Fruit fly (Drosophila melanogaster) whole organism, wandering third instar larva: ENCODE data around the gene CG5510.
A peak's percentile ranks its signal among the peaks of the same experiment; 100 is the strongest.

Source experiments
- Abd-B ChIP-seq: fragments of >200 bp; optimal IDR thresholded peaks from 2 replicates; lab custom pipeline; 2017; ENCODE audit warnings: missing biosample characterization, missing genetic modification characterization
- CG32264 ChIP-seq: fragments of 200-800 bp; sonication (Bioruptor generic); optimal IDR thresholded peaks from 2 replicates; lab custom pipeline; 2016; ENCODE audit warnings: missing biosample characterization, missing genetic modification characterization
- CG9705 ChIP-seq: fragments of 200-800 bp; sonication (Bioruptor generic); optimal IDR thresholded peaks from 2 replicates; lab custom pipeline; 2018; ENCODE audit warnings: missing biosample characterization, mild to moderate bottlenecking, missing genetic modification characterization
- CrebA ChIP-seq: fragments of 200-800 bp; sonication (Bioruptor generic); optimal IDR thresholded peaks from 2 replicates; lab custom pipeline; 2016; ENCODE audit warnings: missing biosample characterization, mild to moderate bottlenecking, missing genetic modification characterization, borderline replicate concordance
- Dfd ChIP-seq: fragments of >200 bp; optimal IDR thresholded peaks from 2 replicates; lab custom pipeline; 2017; ENCODE audit warnings: missing biosample characterization, missing genetic modification characterization
- Dif ChIP-seq: fragments of 200-275, 200-300 bp; sonication (Bioruptor generic); optimal IDR thresholded peaks from 2 replicates; lab custom pipeline; 2018; ENCODE audit warnings: missing biosample characterization, missing genetic modification characterization; ENCODE audit not compliant: partially characterized antibody
- GATAd ChIP-seq: sonication (Bioruptor generic); optimal IDR thresholded peaks from 2 replicates; lab custom pipeline; 2016; ENCODE audit warnings: missing biosample characterization, missing genetic modification characterization
- HLH106 ChIP-seq: fragments of 200-800 bp; optimal IDR thresholded peaks from 3 replicates; lab custom pipeline; 2019; ENCODE audit warnings: missing biosample characterization, mild to moderate bottlenecking, missing genetic modification characterization, moderate library complexity
- Hnf4 ChIP-seq: fragments of 200-800 bp; sonication (Bioruptor generic); optimal IDR thresholded peaks from 2 replicates; lab custom pipeline; 2016; ENCODE audit warnings: missing biosample characterization, mild to moderate bottlenecking, missing genetic modification characterization
- Hr78 ChIP-seq: fragments of >200 bp; optimal IDR thresholded peaks from 2 replicates; lab custom pipeline; 2017; ENCODE audit warnings: missing biosample characterization, missing genetic modification characterization
- Hr83 ChIP-seq: fragments of 200-300 bp; sonication (Bioruptor generic); optimal IDR thresholded peaks from 2 replicates; lab custom pipeline; 2016; ENCODE audit warnings: missing biosample characterization, mild to moderate bottlenecking, missing genetic modification characterization, moderate library complexity; ENCODE audit not compliant: poor library complexity, severe bottlenecking
- Jra ChIP-seq: sonication (Bioruptor generic); optimal IDR thresholded peaks from 2 replicates; lab custom pipeline; 2016; ENCODE audit warnings: missing biosample characterization, missing genetic modification characterization
- Mio ChIP-seq: sonication (Bioruptor generic); optimal IDR thresholded peaks from 2 replicates; lab custom pipeline; 2016; ENCODE audit warnings: missing biosample characterization, missing genetic modification characterization
- Myc ChIP-seq: fragments of >200 bp; optimal IDR thresholded peaks from 2 replicates; lab custom pipeline; 2017
- N ChIP-seq: fragments of >200 bp; optimal IDR thresholded peaks from 2 replicates; lab custom pipeline; 2018; ENCODE audit warnings: missing biosample characterization, missing external identifiers, missing genetic modification characterization
- OdsH ChIP-seq: fragments of 200-800 bp; sonication (Bioruptor generic); optimal IDR thresholded peaks from 2 replicates; lab custom pipeline; 2016; ENCODE audit warnings: missing biosample characterization, mild to moderate bottlenecking, missing genetic modification characterization
- Rel ChIP-seq, 2 experiments: fragments of 200-800 bp; sonication (Bioruptor generic) in 1 of 2; optimal IDR thresholded peaks; 2 replicates in 1 of 2; 3 replicates in 1 of 2; lab custom pipeline; 2016 to 2019; ENCODE audit warnings: mild to moderate bottlenecking in 2 of 2, missing biosample characterization in 2 of 2, missing genetic modification characterization in 2 of 2, moderate library complexity in 1 of 2
- Sp1 ChIP-seq: fragments of 200-800 bp; sonication (Bioruptor generic); optimal IDR thresholded peaks from 3 replicates; lab custom pipeline; 2019; ENCODE audit warnings: missing biosample characterization, mild to moderate bottlenecking, missing genetic modification characterization, moderate library complexity
- Vsx2 ChIP-seq: fragments of 200-300, 225-300 bp; sonication (Bioruptor generic); optimal IDR thresholded peaks from 2 replicates; lab custom pipeline; 2018; ENCODE audit warnings: missing biosample characterization, missing genetic modification characterization; ENCODE audit not compliant: partially characterized antibody
- br ChIP-seq: fragments of 200-800 bp; sonication (Bioruptor generic); optimal IDR thresholded peaks from 2 replicates; lab custom pipeline; 2016; ENCODE audit warnings: missing biosample characterization, missing genetic modification characterization
- brk ChIP-seq: fragments of 200-800 bp; sonication (Bioruptor generic); optimal IDR thresholded peaks from 2 replicates; lab custom pipeline; 2016; ENCODE audit warnings: missing biosample characterization, mild to moderate bottlenecking, missing genetic modification characterization
- dl ChIP-seq, 2 experiments: fragments of 175-275, 200-275 bp in 1 of 2; fragments of 200-275 bp in 1 of 2; sonication (Bioruptor generic); optimal IDR thresholded peaks; lab custom pipeline; 2018; ENCODE audit warnings: mild to moderate bottlenecking in 2 of 2, missing biosample characterization in 2 of 2, missing genetic modification characterization in 2 of 2, moderate library complexity in 2 of 2; ENCODE audit not compliant: partially characterized antibody in 2 of 2, insufficient read depth in 1 of 2
- dmrt93B ChIP-seq: fragments of 200-800 bp; sonication (Bioruptor generic); optimal IDR thresholded peaks from 2 replicates; lab custom pipeline; 2018; ENCODE audit warnings: missing biosample characterization, mild to moderate bottlenecking, missing genetic modification characterization
- dsf ChIP-seq: sonication (Bioruptor generic); optimal IDR thresholded peaks from 2 replicates; lab custom pipeline; 2016; ENCODE audit warnings: missing biosample characterization, missing genetic modification characterization, borderline replicate concordance
- ey ChIP-seq: fragments of 200-800 bp; sonication (Bioruptor generic); optimal IDR thresholded peaks from 2 replicates; lab custom pipeline; 2016; ENCODE audit warnings: missing biosample characterization, missing genetic modification characterization
- foxo ChIP-seq, 2 experiments: fragments of 200-800 bp; sonication (Bioruptor generic); optimal IDR thresholded peaks; 2 replicates in 1 of 2; 3 replicates in 1 of 2; lab custom pipeline; 2016 to 2017; ENCODE audit warnings: missing biosample characterization in 2 of 2, missing genetic modification characterization in 2 of 2
- fru ChIP-seq: fragments of 200-800 bp; sonication (Bioruptor generic); optimal IDR thresholded peaks from 3 replicates; lab custom pipeline; 2016; ENCODE audit warnings: missing biosample characterization, mild to moderate bottlenecking, missing genetic modification characterization
- h ChIP-seq: fragments of 200-800 bp; sonication (Bioruptor generic); optimal IDR thresholded peaks from 3 replicates; lab custom pipeline; 2016; ENCODE audit warnings: missing biosample characterization, mild to moderate bottlenecking, missing genetic modification characterization
- jim ChIP-seq: fragments of 175-275, 200-325 bp; sonication (Bioruptor generic); optimal IDR thresholded peaks from 2 replicates; lab custom pipeline; 2016; ENCODE audit warnings: missing biosample characterization, mild to moderate bottlenecking, missing genetic modification characterization
- lola ChIP-seq: fragments of >200 bp; optimal IDR thresholded peaks from 2 replicates; lab custom pipeline; 2017; ENCODE audit warnings: missing biosample characterization, missing genetic modification characterization
- pan ChIP-seq: fragments of >200 bp; optimal IDR thresholded peaks from 2 replicates; lab custom pipeline; 2017
- psq ChIP-seq: fragments of 200-800 bp; sonication (Bioruptor generic); optimal IDR thresholded peaks from 3 replicates; lab custom pipeline; 2017; ENCODE audit warnings: missing biosample characterization, mild to moderate bottlenecking, missing genetic modification characterization, moderate library complexity
- rgr ChIP-seq: fragments of 200-800 bp; sonication (Bioruptor generic); optimal IDR thresholded peaks from 3 replicates; lab custom pipeline; 2016; ENCODE audit warnings: missing biosample characterization, mild to moderate bottlenecking, missing genetic modification characterization
- sage ChIP-seq: fragments of 200-800 bp; sonication (Bioruptor generic); optimal IDR thresholded peaks from 2 replicates; lab custom pipeline; 2016; ENCODE audit warnings: missing biosample characterization, mild to moderate bottlenecking, missing genetic modification characterization
- sv ChIP-seq: fragments of 200-800 bp; sonication (Bioruptor generic); optimal IDR thresholded peaks from 3 replicates; lab custom pipeline; 2016; ENCODE audit warnings: missing biosample characterization, missing genetic modification characterization
- tai ChIP-seq: sonication (Bioruptor generic); optimal IDR thresholded peaks from 2 replicates; lab custom pipeline; 2016; ENCODE audit warnings: missing biosample characterization, missing genetic modification characterization
- usp ChIP-seq: fragments of >200 bp; optimal IDR thresholded peaks from 2 replicates; lab custom pipeline; 2017; ENCODE audit warnings: missing biosample characterization, missing genetic modification characterization
- woc ChIP-seq: sonication (Bioruptor generic); optimal IDR thresholded peaks from 2 replicates; lab custom pipeline; 2016; ENCODE audit warnings: missing biosample characterization, mild to moderate bottlenecking, missing genetic modification characterization

The CG5510 gene

dm6 chr3R:24203426-24203825 is 34.1 kb upstream of the CG5510 start:
- TF ChIP-seq dmrt93B (GFP tag; lab: Kevin White, UChicago) (peak; percentile 66), foxo (GFP tag; optimal IDR thresholded peaks at IDR 0.05; lab: Kevin White, UChicago) (peak in 1 of 2 experiments; percentile 76), psq (GFP tag; lab: Kevin White, UChicago) (peak; percentile 54), sage (GFP tag; lab: Kevin White, UChicago) (peak; percentile 61), Dfd (GFP tag; lab: Kevin White, UChicago) (no peak), Mio (GFP tag; lab: Kevin White, UChicago) (no peak), rgr (GFP tag; lab: Kevin White, UChicago) (peak; percentile 70), Abd-B (no peak), pan (lab: Kevin White, UChicago) (no peak), Rel (GFP tag; optimal IDR thresholded peaks at IDR 0.05; lab: Kevin White, UChicago) (peak; percentile 71), Rel (tag; optimal IDR thresholded peaks at IDR 0.05; lab: Kevin White, UChicago) (no peak), Jra (GFP tag; lab: Kevin White, UChicago) (no peak), jim (no peak), HLH106 (tag; lab: Kevin White, UChicago) (peak; percentile 67), dsf (GFP tag; lab: Kevin White, UChicago) (no peak), CG9705 (GFP tag; lab: Kevin White, UChicago) (no peak), brk (no peak), N (GFP tag; lab: Kevin White, UChicago) (no peak), CG32264 (peak; percentile 48), dl (GFP tag; optimal IDR thresholded peaks at IDR 0.05; lab: Kevin White, UChicago; ENCODE audit: insufficient read depth in 1 of 2, partially characterized antibody in 2 of 2) (no peak), woc (GFP tag; lab: Kevin White, UChicago) (peak; percentile 81), br (GFP tag; lab: Kevin White, UChicago) (peak; percentile 77), h (peak; percentile 78), ey (GFP tag; lab: Kevin White, UChicago) (peak; percentile 78), Hnf4 (no peak), OdsH (GFP tag; lab: Kevin White, UChicago) (peak; percentile 74), GATAd (GFP tag; lab: Kevin White, UChicago) (no peak), Hr78 (GFP tag; lab: Kevin White, UChicago) (no peak), Vsx2 (GFP tag; lab: Kevin White, UChicago) (no peak), fru (GFP tag; lab: Kevin White, UChicago) (peak; percentile 75), CrebA (no peak), sv (GFP tag; lab: Kevin White, UChicago) (no peak), lola (GFP tag; lab: Kevin White, UChicago) (no peak), Sp1 (GFP tag; lab: Kevin White, UChicago) (peak; percentile 79), Myc (no peak), Hr83 (GFP tag; lab: Kevin White, UChicago) (no peak), tai (GFP tag; lab: Kevin White, UChicago) (no peak), usp (GFP tag; lab: Kevin White, UChicago) (no peak), Dif (GFP tag; lab: Kevin White, UChicago) (no peak)

- TF ChIP-seq tai (GFP tag; lab: Kevin White, UChicago), result no peak
- TF ChIP-seq Hr83 (GFP tag; lab: Kevin White, UChicago), result no peak
- TF ChIP-seq Hr78 (GFP tag; lab: Kevin White, UChicago), result no peak
Observed at dm6 chr3R:24202723-24203122, 33.4 kb upstream of the CG5510 start.

dm6 chr3R:24193373-24193879 is 24.1 kb upstream of the CG5510 start, which contains the start of the genes SMC6 and CG6204:
SMC6 (minus strand) TSS chr3R:24193423.
CG6204 (plus strand) TSS chr3R:24193832.
- TF ChIP-seq Dif (GFP tag; lab: Kevin White, UChicago) (no peak), Hr78 (GFP tag; lab: Kevin White, UChicago) (no peak), Rel (GFP tag; optimal IDR thresholded peaks at IDR 0.05; lab: Kevin White, UChicago) (peak; percentile 20), Rel (tag; optimal IDR thresholded peaks at IDR 0.05; lab: Kevin White, UChicago) (peak; percentile 84), h (peak; percentile 95), Myc (no peak), br (GFP tag; lab: Kevin White, UChicago) (peak; percentile 89), N (GFP tag; lab: Kevin White, UChicago) (no peak), jim (peak; percentile 1), Dfd (GFP tag; lab: Kevin White, UChicago) (no peak), rgr (GFP tag; lab: Kevin White, UChicago) (peak; percentile 95), Jra (GFP tag; lab: Kevin White, UChicago) (peak; percentile 85), CG32264 (peak; percentile 77), foxo (GFP tag; optimal IDR thresholded peaks at IDR 0.05; lab: Kevin White, UChicago) (peak in 1 of 2 experiments; percentile 97), Vsx2 (GFP tag; lab: Kevin White, UChicago) (peak; percentile 48), dl (GFP tag; optimal IDR thresholded peaks at IDR 0.05; lab: Kevin White, UChicago; ENCODE audit: insufficient read depth in 1 of 2, partially characterized antibody in 2 of 2) (no peak), dmrt93B (GFP tag; lab: Kevin White, UChicago) (peak; percentile 93), CrebA (no peak), Abd-B (no peak), fru (GFP tag; lab: Kevin White, UChicago) (peak; percentile 94), psq (GFP tag; lab: Kevin White, UChicago) (peak; percentile 90), pan (lab: Kevin White, UChicago) (no peak), woc (GFP tag; lab: Kevin White, UChicago) (peak; percentile 95), lola (GFP tag; lab: Kevin White, UChicago) (no peak), Sp1 (GFP tag; lab: Kevin White, UChicago) (peak; percentile 94), dsf (GFP tag; lab: Kevin White, UChicago) (peak; percentile 84), GATAd (GFP tag; lab: Kevin White, UChicago) (peak; percentile 83), HLH106 (tag; lab: Kevin White, UChicago) (peak; percentile 98), brk (no peak), Hr83 (GFP tag; lab: Kevin White, UChicago) (peak; percentile 48), Mio (GFP tag; lab: Kevin White, UChicago) (peak; percentile 58), usp (GFP tag; lab: Kevin White, UChicago) (no peak), OdsH (GFP tag; lab: Kevin White, UChicago) (peak; percentile 94), sage (GFP tag; lab: Kevin White, UChicago) (peak; percentile 86), CG9705 (GFP tag; lab: Kevin White, UChicago) (peak; percentile 96)
